Fruit fly (Drosophila melanogaster) whole organism: Measurements from ENCODE around the gene uncNacbeta.

ENCODE experiments used
- pan ChIP-seq: fragments of >200 bp; optimal IDR thresholded peaks from 2 replicates; lab custom pipeline; 2017
- usp ChIP-seq: fragments of >200 bp; optimal IDR thresholded peaks from 2 replicates; lab custom pipeline; 2017; ENCODE audit warnings: missing biosample characterization, missing genetic modification characterization, mixed read lengths

dm6 chr2L:530245-530644 lies 33.4 kb downstream of the uncNacbeta start:
- TF ChIP-seq pan (lab: Kevin White, UChicago): no peak
- no peak for TF ChIP-seq usp (GFP tag; lab: Kevin White, UChicago)
